Fruit fly (Drosophila melanogaster) whole organism, embryonic: Measurements from ENCODE around the gene Vsx1.

ENCODE experiments used
- B-H1 ChIP-seq: fragments of 200-800 bp; sonication (Bioruptor generic); IDR thresholded peaks from 3 replicates; pipeline ENCODE4 v1.3.6; 2022; ENCODE audit warnings: missing biosample characterization, missing genetic modification characterization
- BtbVII ChIP-seq: fragments of 200-800 bp; sonication (Bioruptor generic); optimal IDR thresholded peaks from 3 replicates; lab custom pipeline; 2017; ENCODE audit warnings: missing biosample characterization, mild to moderate bottlenecking, missing genetic modification characterization
- CG10209 ChIP-seq: fragments of 200-800 bp; sonication (Bioruptor generic); optimal IDR thresholded peaks from 3 replicates; lab custom pipeline; 2017; ENCODE audit warnings: missing biosample characterization, mild to moderate bottlenecking, missing genetic modification characterization, missing genetic modification reagents
- CG10462 ChIP-seq: fragments of 200-800 bp; sonication (Bioruptor generic); optimal IDR thresholded peaks from 2 replicates; lab custom pipeline; 2016; ENCODE audit warnings: missing biosample characterization, missing genetic modification characterization
- CG11398 ChIP-seq: fragments of 200-800 bp; sonication (Bioruptor generic); optimal IDR thresholded peaks from 2 replicates; lab custom pipeline; 2016; ENCODE audit warnings: missing biosample characterization, missing genetic modification characterization
- CG12391 ChIP-seq: fragments of 200-800 bp; sonication (Bioruptor generic); optimal IDR thresholded peaks from 3 replicates; lab custom pipeline; 2018; ENCODE audit warnings: missing biosample characterization, mild to moderate bottlenecking, missing genetic modification characterization, moderate library complexity
- CG13894 ChIP-seq: fragments of 200-800 bp; sonication (Bioruptor generic); optimal IDR thresholded peaks from 3 replicates; lab custom pipeline; 2018; ENCODE audit warnings: missing biosample characterization, mild to moderate bottlenecking, missing genetic modification characterization, moderate library complexity
- CG1529 ChIP-seq: fragments of 200-800 bp; sonication (Bioruptor generic); optimal IDR thresholded peaks from 3 replicates; lab custom pipeline; 2018; ENCODE audit warnings: missing biosample characterization, missing genetic modification characterization
- CG3065 ChIP-seq: fragments of 200-800 bp; sonication (Bioruptor generic); optimal IDR thresholded peaks from 2 replicates; lab custom pipeline; 2016; ENCODE audit warnings: missing biosample characterization, missing genetic modification characterization
- CG31224 ChIP-seq: fragments of 200-800 bp; sonication (Bioruptor generic); IDR thresholded peaks from 2 replicates; pipeline ENCODE4 v1.3.6; 2022; ENCODE audit warnings: missing biosample characterization, missing genetic modification characterization
- CG34376 ChIP-seq: fragments of 200-800 bp; sonication (Bioruptor generic); optimal IDR thresholded peaks from 2 replicates; lab custom pipeline; 2018; ENCODE audit warnings: missing biosample characterization, mild to moderate bottlenecking, missing genetic modification characterization
- CG4360 ChIP-seq: fragments of 200-800 bp; sonication (Bioruptor generic); IDR thresholded peaks from 2 replicates; pipeline ENCODE4 v1.3.6; 2022; ENCODE audit warnings: missing biosample characterization, missing genetic modification characterization
- CG6683 ChIP-seq: fragments of 200-800 bp; sonication (Bioruptor generic); optimal IDR thresholded peaks from 2 replicates; lab custom pipeline; 2017; ENCODE audit warnings: missing biosample characterization, mild to moderate bottlenecking, missing genetic modification characterization, missing genetic modification reagents
- CG7839 ChIP-seq: fragments of 200-800 bp; sonication (Bioruptor generic); optimal IDR thresholded peaks from 3 replicates; lab custom pipeline; 2018; ENCODE audit warnings: missing biosample characterization, mild to moderate bottlenecking, missing genetic modification characterization, moderate library complexity
- CG8388 ChIP-seq: fragments of 200-800 bp; sonication (Bioruptor generic); optimal IDR thresholded peaks from 2 replicates; lab custom pipeline; 2019; ENCODE audit warnings: missing biosample characterization, mild to moderate bottlenecking, missing genetic modification characterization, moderate library complexity
- CG9817 ChIP-seq: fragments of 200-800 bp; sonication (Bioruptor generic); optimal IDR thresholded peaks from 2 replicates; lab custom pipeline; 2018; ENCODE audit warnings: missing biosample characterization, mild to moderate bottlenecking, missing genetic modification characterization, moderate library complexity
- CTCF ChIP-seq: fragments of 200-800 bp; sonication (Bioruptor generic); optimal IDR thresholded peaks from 2 replicates; lab custom pipeline; 2017; ENCODE audit warnings: missing biosample characterization, mild to moderate bottlenecking, missing genetic modification characterization, moderate library complexity
- Doc2 ChIP-seq: fragments of 200-800 bp; sonication (Bioruptor generic); IDR thresholded peaks from 2 replicates; pipeline ENCODE4 v1.3.6; 2022; ENCODE audit warnings: missing biosample characterization, missing genetic modification characterization
- Ets97D ChIP-seq: fragments of 200-800 bp; sonication (Bioruptor generic); optimal IDR thresholded peaks from 3 replicates; lab custom pipeline; 2016; ENCODE audit warnings: missing biosample characterization, missing genetic modification characterization
- H15 ChIP-seq: fragments of 200-800 bp; sonication (Bioruptor generic); IDR thresholded peaks from 3 replicates; pipeline ENCODE4 v1.3.6; 2022; ENCODE audit warnings: missing biosample characterization, missing genetic modification characterization
- HmgD ChIP-seq: fragments of 200-800 bp; sonication (Bioruptor generic); optimal IDR thresholded peaks from 3 replicates; lab custom pipeline; 2016; ENCODE audit warnings: missing biosample characterization, missing genetic modification characterization
- Hmx ChIP-seq: fragments of 200-800 bp; sonication (Bioruptor generic); optimal IDR thresholded peaks from 2 replicates; lab custom pipeline; 2016; ENCODE audit warnings: missing biosample characterization, missing genetic modification characterization
- Med ChIP-seq: fragments of 200-800 bp; sonication (Bioruptor generic); peaks from one replicate; lab custom pipeline; 2016; ENCODE audit warnings: missing biosample characterization, missing genetic modification characterization, mild to moderate bottlenecking, inconsistent platforms, moderate library complexity
- NK7.1 ChIP-seq: fragments of 200-800 bp; sonication (Bioruptor generic); optimal IDR thresholded peaks from 3 replicates; lab custom pipeline; 2016; ENCODE audit warnings: missing biosample characterization, missing genetic modification characterization
- Neu2 ChIP-seq: fragments of 200-800 bp; sonication (Bioruptor generic); optimal IDR thresholded peaks from 3 replicates; lab custom pipeline; 2016; ENCODE audit warnings: missing biosample characterization, missing genetic modification characterization, borderline replicate concordance
- Nf-YA ChIP-seq: fragments of 200-800 bp; sonication (Bioruptor generic); IDR thresholded peaks from 2 replicates; pipeline ENCODE4 v1.3.6; 2022; ENCODE audit warnings: missing biosample characterization, missing genetic modification characterization
- Opbp ChIP-seq: fragments of 200-800 bp; sonication (Bioruptor generic); IDR thresholded peaks from 3 replicates; pipeline ENCODE4 v1.3.6; 2022; ENCODE audit warnings: missing biosample characterization, missing genetic modification characterization; ENCODE audit not compliant: partially characterized antibody
- Ptx1 ChIP-seq: fragments of 200-800 bp; sonication (Bioruptor generic); IDR thresholded peaks from 2 replicates; pipeline ENCODE4 v1.3.6; 2022; ENCODE audit warnings: missing biosample characterization, missing genetic modification characterization
- Six4 ChIP-seq: fragments of 200-800 bp; sonication (Bioruptor generic); optimal IDR thresholded peaks from 2 replicates; lab custom pipeline; 2016; ENCODE audit warnings: missing biosample characterization, missing genetic modification characterization
- Sox100B ChIP-seq: fragments of 200-800 bp; sonication (Bioruptor generic); optimal IDR thresholded peaks from 3 replicates; lab custom pipeline; 2018; ENCODE audit warnings: missing biosample characterization, mild to moderate bottlenecking, missing genetic modification characterization
- Usf ChIP-seq: fragments of 200-800 bp; sonication (Bioruptor generic); optimal IDR thresholded peaks from 2 replicates; lab custom pipeline; 2017; ENCODE audit warnings: missing genotype, missing biosample characterization, missing genetic modification characterization
- bsh ChIP-seq, 2 experiments: fragments of 200-800 bp; sonication (Bioruptor generic); optimal IDR thresholded peaks; 2 replicates each; lab custom pipeline; 2017 to 2018; ENCODE audit warnings: mild to moderate bottlenecking in 2 of 2, missing biosample characterization in 2 of 2, missing genetic modification characterization in 2 of 2, moderate library complexity in 1 of 2
- chif ChIP-seq, 2 experiments: fragments of 200-800 bp; sonication (Bioruptor generic); optimal IDR thresholded peaks; 3 replicates each; lab custom pipeline; 2016; ENCODE audit warnings: missing biosample characterization in 2 of 2, missing genetic modification characterization in 2 of 2
- ci ChIP-seq: fragments of 200-800 bp; sonication (Bioruptor generic); IDR thresholded peaks from 3 replicates; pipeline ENCODE4 v1.3.6; 2022; ENCODE audit warnings: missing biosample characterization, missing genetic modification characterization
- crol ChIP-seq: fragments of 200-800 bp; sonication (Bioruptor generic); IDR thresholded peaks from 2 replicates; pipeline ENCODE4 v1.3.6; 2022; ENCODE audit warnings: missing biosample characterization, missing genetic modification characterization
- disco-r ChIP-seq: fragments of 200-800 bp; sonication (Bioruptor generic); optimal IDR thresholded peaks from 2 replicates; lab custom pipeline; 2016; ENCODE audit warnings: missing biosample characterization, missing genetic modification characterization
- dpn ChIP-seq, 2 experiments: fragments of 200-800 bp; sonication (Bioruptor generic); optimal IDR thresholded peaks; 3 replicates each; lab custom pipeline; 2016; ENCODE audit warnings: missing biosample characterization in 2 of 2, missing genetic modification characterization in 2 of 2
- gcm ChIP-seq: fragments of 200-800 bp; sonication (Bioruptor generic); optimal IDR thresholded peaks from 2 replicates; lab custom pipeline; 2019; ENCODE audit warnings: missing biosample characterization, mild to moderate bottlenecking, missing genetic modification characterization, moderate library complexity
- gsb ChIP-seq: fragments of 200-800 bp; sonication (Bioruptor generic); IDR thresholded peaks from 2 replicates; pipeline ENCODE4 v1.3.6; 2022; ENCODE audit warnings: missing biosample characterization, missing genetic modification characterization
- ham ChIP-seq: fragments of 200-800 bp; sonication (Bioruptor generic); IDR thresholded peaks from 2 replicates; pipeline ENCODE4 v1.3.6; 2022; ENCODE audit warnings: missing biosample characterization, missing genetic modification characterization
- her ChIP-seq: fragments of 200-800 bp; sonication (Bioruptor generic); optimal IDR thresholded peaks from 2 replicates; lab custom pipeline; 2016; ENCODE audit warnings: missing biosample characterization, missing genetic modification characterization
- kay ChIP-seq: fragments of 200-800 bp; sonication (Bioruptor generic); optimal IDR thresholded peaks from 2 replicates; lab custom pipeline; 2016; ENCODE audit warnings: missing biosample characterization, missing genetic modification characterization
- luna ChIP-seq: fragments of 200-800 bp; sonication (Bioruptor generic); optimal IDR thresholded peaks from 2 replicates; lab custom pipeline; 2016; ENCODE audit warnings: missing biosample characterization, missing genetic modification characterization
- pho ChIP-seq: fragments of 200-800 bp; sonication (Bioruptor generic); optimal IDR thresholded peaks from 2 replicates; lab custom pipeline; 2016; ENCODE audit warnings: missing biosample characterization, missing genetic modification characterization
- prd ChIP-seq, 3 experiments: fragments of >200 bp in 2 of 3; fragments of 200-800 bp in 1 of 3; sonication (Bioruptor generic) in 1 of 3; optimal IDR thresholded peaks in 2 of 3; IDR thresholded peaks in 1 of 3; 2 replicates in 2 of 3; 3 replicates in 1 of 3; pipeline versions ENCODE4 v1.3.6 to Lab custom; 2017 to 2022; ENCODE audit warnings: missing biosample characterization in 1 of 3, missing genetic modification characterization in 1 of 3
- sc ChIP-seq, 3 experiments: fragments of >200 bp in 2 of 3; fragments of 200-800 bp in 1 of 3; sonication (Bioruptor generic) in 1 of 3; optimal IDR thresholded peaks; 2 replicates in 2 of 3; 3 replicates in 1 of 3; lab custom pipeline; 2017; ENCODE audit warnings: mild to moderate bottlenecking in 1 of 3, missing biosample characterization in 1 of 3, missing genetic modification characterization in 1 of 3, missing genetic modification reagents in 1 of 3
- schlank ChIP-seq: fragments of 200-800 bp; sonication (Bioruptor generic); optimal IDR thresholded peaks from 2 replicates; lab custom pipeline; 2018; ENCODE audit warnings: missing biosample characterization, mild to moderate bottlenecking, missing genetic modification characterization
- scrt ChIP-seq: fragments of 200-800 bp; sonication (Bioruptor generic); optimal IDR thresholded peaks from 2 replicates; lab custom pipeline; 2018; ENCODE audit warnings: missing biosample characterization, mild to moderate bottlenecking, missing genetic modification characterization, moderate library complexity
- sna ChIP-seq: fragments of 200-800 bp; sonication (Bioruptor generic); IDR thresholded peaks from 2 replicates; pipeline ENCODE4 v1.3.6; 2022; ENCODE audit warnings: missing biosample characterization, missing genetic modification characterization; ENCODE audit not compliant: partially characterized antibody
- tap ChIP-seq: fragments of 200-800 bp; optimal IDR thresholded peaks from 3 replicates; lab custom pipeline; 2019; ENCODE audit warnings: missing biosample characterization, mild to moderate bottlenecking, missing genetic modification characterization, moderate library complexity

Gene Vsx1

dm6 chrX:5638588-5638987 is 44.5 kb downstream of the Vsx1 start (continued):
- TF ChIP-seq gcm (GFP tag; lab: Kevin White, UChicago) (no peak), BtbVII (GFP tag; lab: Kevin White, UChicago) (peak; percentile 62), CG3065 (GFP tag; lab: Kevin White, UChicago) (no peak), CG1529 (no peak), CG12391 (tag; lab: Kevin White, UChicago) (peak; percentile 62), Neu2 (GFP tag; lab: Kevin White, UChicago) (no peak), Ptx1 (GFP tag; lab: Robert Waterston, UW) (peak; percentile 63), Hmx (GFP tag; lab: Kevin White, UChicago) (no peak), CG34376 (GFP tag; lab: Kevin White, UChicago) (peak; percentile 18), CG31224 (GFP tag; lab: Robert Waterston, UW) (peak; percentile 26; the same call in 1 of the 2 replicates), NK7.1 (GFP tag; lab: Kevin White, UChicago) (no peak), CG10462 (GFP tag; lab: Kevin White, UChicago) (peak; percentile 9), CG4360 (no peak; the same call in 1 of the 2 replicates), CG11398 (no peak), her (peak; percentile 48), sna (GFP tag; lab: Robert Waterston, UW) (no peak), B-H1 (GFP tag; lab: Robert Waterston, UW) (peak; percentile 51; the same call in 2 of the 3 replicates), Opbp (GFP tag; lab: Robert Waterston, UW) (no peak), Sox100B (GFP tag; lab: Kevin White, UChicago) (no peak), chif (GFP tag; optimal IDR thresholded peaks at IDR 0.05; lab: Kevin White, UChicago) (peak; percentile 53 to 60), schlank (tag; lab: Kevin White, UChicago) (peak; percentile 35), CG13894 (tag; lab: Kevin White, UChicago) (peak; percentile 81), Med (peak; percentile 94), crol (GFP tag; lab: Robert Waterston, UW) (peak; percentile 55), disco-r (GFP tag; lab: Kevin White, UChicago) (no peak), H15 (GFP tag; lab: Robert Waterston, UW) (peak; percentile 22; the same call in 1 of the 3 replicates), sc (optimal IDR thresholded peaks at IDR 0.05; lab: Kevin White, UChicago) (no peak), sc (GFP tag; optimal IDR thresholded peaks at IDR 0.05; lab: Kevin White, UChicago) (no peak), CG6683 (GFP tag; lab: Kevin White, UChicago) (peak; percentile 32), ham (GFP tag; lab: Robert Waterston, UW) (0 out of 2 replicates have a peak, but pooled peaks have one; percentile 14), Doc2 (GFP tag; lab: Robert Waterston, UW) (no peak), luna (GFP tag; lab: Kevin White, UChicago) (no peak), gsb (GFP tag; lab: Robert Waterston, UW) (no peak), Ets97D (GFP tag; lab: Kevin White, UChicago) (no peak), kay (GFP tag; lab: Kevin White, UChicago) (no peak), ci (GFP tag; lab: Robert Waterston, UW) (peak; percentile 84; the same call in 2 of the 3 replicates), CG8388 (GFP tag; lab: Kevin White, UChicago) (peak; percentile 33), Six4 (peak; percentile 19), CTCF (GFP tag; lab: Kevin White, UChicago) (no peak), HmgD (GFP tag; lab: Kevin White, UChicago) (peak; percentile 37), Nf-YA (GFP tag; lab: Robert Waterston, UW) (no peak), CG7839 (tag; lab: Kevin White, UChicago) (peak; percentile 63), tap (tag; lab: Kevin White, UChicago) (peak; percentile 54), CG9817 (tag; lab: Kevin White, UChicago) (peak; percentile 43), pho (GFP tag; lab: Kevin White, UChicago) (peak; percentile 39), prd (optimal IDR thresholded peaks at IDR 0.05; lab: Kevin White, UChicago) (no peak), prd (GFP tag; IDR thresholded peaks at IDR 0.05; lab: Robert Waterston, UW) (peak; percentile 67), dpn (GFP tag; optimal IDR thresholded peaks at IDR 0.05; lab: Kevin White, UChicago) (peak; percentile 25 to 27), scrt (GFP tag; lab: Kevin White, UChicago) (peak; percentile 76), CG10209 (GFP tag; lab: Kevin White, UChicago) (peak; percentile 20), Usf (GFP tag; lab: Kevin White, UChicago) (no peak), bsh (GFP tag; optimal IDR thresholded peaks at IDR 0.05; lab: Kevin White, UChicago) (peak in 1 of 2 experiments; percentile 70)
